Worm (Caenorhabditis elegans) whole organism, L3 larva: Measurements from ENCODE around the gene col-143.

Experiments
- aly-2 ChIP-seq: fragments of 150-350 bp; optimal IDR thresholded peaks from 2 replicates; lab custom pipeline; 2014; ENCODE audit warnings: missing biosample characterization, missing genetic modification characterization
- ama-1 ChIP-seq: fragments of 150-350 bp; optimal IDR thresholded peaks from 2 replicates; lab custom pipeline; 2018
- egl-27 ChIP-seq: sonication (generic microtip); optimal IDR thresholded peaks from 4 replicates; lab custom pipeline; 2017; ENCODE audit warnings: missing biosample characterization, missing genetic modification reagents, missing genetic modification characterization
- elt-2 ChIP-seq: sonication (generic microtip); optimal IDR thresholded peaks from 2 replicates; lab custom pipeline; 2016; ENCODE audit warnings: missing genetic modification reagents, mild to moderate bottlenecking, missing genetic modification characterization, missing compliant biosample characterization
- fos-1 ChIP-seq: fragments of 150-350 bp; optimal IDR thresholded peaks from 2 replicates; lab custom pipeline; 2014; ENCODE audit warnings: missing biosample characterization, missing genetic modification characterization
- nhr-11 ChIP-seq: fragments of 150-350 bp; optimal IDR thresholded peaks from 2 replicates; lab custom pipeline; 2014; ENCODE audit warnings: missing biosample characterization, missing genetic modification characterization
- nhr-12 ChIP-seq: fragments of 150-350 bp; optimal IDR thresholded peaks from 2 replicates; lab custom pipeline; 2014; ENCODE audit warnings: missing biosample characterization, missing genetic modification characterization
- nhr-237 ChIP-seq: fragments of 150-350 bp; optimal IDR thresholded peaks from 2 replicates; lab custom pipeline; 2014; ENCODE audit warnings: missing biosample characterization, missing genetic modification characterization
- nhr-76 ChIP-seq: fragments of 150-350 bp; sonication (generic microtip); optimal IDR thresholded peaks from 5 replicates; lab custom pipeline; 2014; ENCODE audit warnings: missing biosample characterization, missing genetic modification characterization
- pha-4 ChIP-seq: fragments of 150-350 bp; optimal IDR thresholded peaks from 2 replicates; lab custom pipeline; 2014; ENCODE audit warnings: missing biosample characterization, missing genetic modification reagents, missing genetic modification characterization
- pqm-1 ChIP-seq: fragments of 150-350 bp; optimal IDR thresholded peaks from 2 replicates; lab custom pipeline; 2017; ENCODE audit warnings: missing biosample characterization, missing genetic modification characterization, inconsistent platforms
- skn-1 ChIP-seq: fragments of 150-350 bp; optimal IDR thresholded peaks from 2 replicates; lab custom pipeline; 2014; ENCODE audit warnings: missing biosample characterization, missing genetic modification characterization
- zag-1 ChIP-seq: fragments of 150-350 bp; optimal IDR thresholded peaks from 2 replicates; lab custom pipeline; 2014; ENCODE audit warnings: missing biosample characterization, missing genetic modification characterization
- ztf-11 ChIP-seq: fragments of 150-350 bp; optimal IDR thresholded peaks from 2 replicates; lab custom pipeline; 2014; ENCODE audit warnings: missing biosample characterization, missing genetic modification characterization

DNA sequence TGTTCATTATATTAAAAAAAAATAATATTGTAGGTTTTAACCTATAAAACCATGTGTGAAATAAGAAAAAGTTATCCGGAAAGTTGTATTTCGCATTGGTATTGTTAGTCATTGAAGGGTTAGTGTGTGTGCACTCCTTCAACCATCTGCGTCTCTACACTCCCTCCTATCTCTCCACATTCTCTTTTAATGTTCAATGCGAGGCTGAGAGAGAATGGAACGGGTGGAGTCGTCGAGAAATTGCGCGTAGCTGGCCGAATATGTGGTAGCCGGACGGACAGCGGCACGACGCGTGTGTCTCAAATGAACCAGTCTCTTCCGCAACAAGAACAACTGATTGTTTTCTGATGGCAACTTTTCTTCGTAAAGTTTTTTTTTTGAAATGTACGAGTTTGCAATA is 38.5 kb upstream of the col-143 start:
- TF ChIP-seq ztf-11, result no peak
- no peak for TF ChIP-seq skn-1 (tag; lab: Kevin White, UChicago)
- no peak for TF ChIP-seq nhr-12
- TF ChIP-seq fos-1 (tag; lab: Kevin White, UChicago), result no peak
- TF ChIP-seq ama-1 (lab: Kevin White, UChicago), result no peak
- no peak for TF ChIP-seq pqm-1
- TF ChIP-seq nhr-11 (tag; lab: Kevin White, UChicago), result no peak
- TF ChIP-seq nhr-237 (tag; lab: Kevin White, UChicago), result no peak
- TF ChIP-seq zag-1 (tag; lab: Kevin White, UChicago), result no peak
- TF ChIP-seq egl-27 (tag; lab: Kevin White, UChicago), result no peak
- TF ChIP-seq aly-2 (tag; lab: Kevin White, UChicago), result no peak
- TF ChIP-seq pha-4, result peak; percentile 58
- TF ChIP-seq nhr-76 (tag; lab: Kevin White, UChicago), result no peak
- peak; percentile 16 for TF ChIP-seq elt-2
